Fruit fly (Drosophila melanogaster) whole organism, embryonic: ENCODE data around the gene orion.

Experiments used
- CG10431 ChIP-seq: fragments of 200-800 bp; sonication (Bioruptor generic); optimal IDR thresholded peaks from 3 replicates; lab custom pipeline; 2018; ENCODE audit warnings: missing biosample characterization, mild to moderate bottlenecking, missing genetic modification characterization
- CG10959 ChIP-seq: fragments of 200-800 bp; sonication (Bioruptor generic); IDR thresholded peaks from 2 replicates; pipeline ENCODE4 v1.3.6; 2022; ENCODE audit warnings: missing biosample characterization, missing genetic modification characterization
- CG11723 ChIP-seq: fragments of 200-800 bp; sonication (Bioruptor generic); optimal IDR thresholded peaks from 2 replicates; lab custom pipeline; 2017; ENCODE audit warnings: missing biosample characterization, mild to moderate bottlenecking, missing genetic modification characterization
- CG12769 ChIP-seq: fragments of 200-800 bp; sonication (Bioruptor generic); optimal IDR thresholded peaks from 2 replicates; lab custom pipeline; 2019; ENCODE audit warnings: missing biosample characterization, mild to moderate bottlenecking, missing genetic modification characterization, moderate library complexity
- CG2712 ChIP-seq: fragments of 200-800 bp; optimal IDR thresholded peaks from 3 replicates; lab custom pipeline; 2019; ENCODE audit warnings: missing biosample characterization, mild to moderate bottlenecking, missing genetic modification characterization, moderate library complexity
- CG2889 ChIP-seq: fragments of 200-800 bp; sonication (Bioruptor generic); IDR thresholded peaks from 3 replicates; pipeline ENCODE4 v1.3.6; 2022; ENCODE audit warnings: missing biosample characterization, missing genetic modification characterization
- CG31388 ChIP-seq: fragments of 200-800 bp; sonication (Bioruptor generic); optimal IDR thresholded peaks from 2 replicates; lab custom pipeline; 2016; ENCODE audit warnings: missing biosample characterization, missing genetic modification characterization
- CG3163 ChIP-seq: fragments of 200-800 bp; sonication (Bioruptor generic); optimal IDR thresholded peaks from 3 replicates; lab custom pipeline; 2016; ENCODE audit warnings: missing biosample characterization, missing genetic modification characterization
- CG32532 ChIP-seq: fragments of 200-800 bp; sonication (Bioruptor generic); IDR thresholded peaks from 2 replicates; pipeline ENCODE4 v1.3.6; 2022; ENCODE audit warnings: missing biosample characterization, missing genetic modification characterization
- CG33213 ChIP-seq: fragments of 200-800 bp; sonication (Bioruptor generic); optimal IDR thresholded peaks from 3 replicates; lab custom pipeline; 2016; ENCODE audit warnings: missing biosample characterization, missing genetic modification characterization
- CG34376 ChIP-seq: fragments of 200-800 bp; sonication (Bioruptor generic); optimal IDR thresholded peaks from 2 replicates; lab custom pipeline; 2018; ENCODE audit warnings: missing biosample characterization, mild to moderate bottlenecking, missing genetic modification characterization
- CG4328 ChIP-seq: fragments of 200-800 bp; sonication (Bioruptor generic); optimal IDR thresholded peaks from 3 replicates; lab custom pipeline; 2017; ENCODE audit warnings: missing biosample characterization, missing genetic modification reagents, missing genetic modification characterization
- CG6765 ChIP-seq: fragments of 200-800 bp; sonication (Bioruptor generic); optimal IDR thresholded peaks from 3 replicates; lab custom pipeline; 2017; ENCODE audit warnings: missing biosample characterization, mild to moderate bottlenecking, missing genetic modification characterization
- CG6854 ChIP-seq: fragments of 200-800 bp; sonication (Bioruptor generic); optimal IDR thresholded peaks from 3 replicates; lab custom pipeline; 2017; ENCODE audit warnings: missing biosample characterization, mild to moderate bottlenecking, missing genetic modification characterization
- CG8478 ChIP-seq: fragments of >200 bp; optimal IDR thresholded peaks from 2 replicates; lab custom pipeline; 2018
- Chrac-16 ChIP-seq: fragments of 200-800 bp; sonication (Bioruptor generic); optimal IDR thresholded peaks from 3 replicates; lab custom pipeline; 2016; ENCODE audit warnings: missing biosample characterization, missing genetic modification characterization
- CrebB ChIP-seq: fragments of 200-800 bp; sonication (Bioruptor generic); optimal IDR thresholded peaks from 3 replicates; lab custom pipeline; 2018; ENCODE audit warnings: missing biosample characterization, mild to moderate bottlenecking, missing genetic modification characterization
- D19B ChIP-seq: fragments of 200-800 bp; sonication (Bioruptor generic); optimal IDR thresholded peaks from 2 replicates; lab custom pipeline; 2017; ENCODE audit warnings: missing biosample characterization, mild to moderate bottlenecking, missing genetic modification characterization
- Dek ChIP-seq: fragments of 200-800 bp; sonication (Bioruptor generic); optimal IDR thresholded peaks from 3 replicates; lab custom pipeline; 2019; ENCODE audit warnings: missing biosample characterization, mild to moderate bottlenecking, missing genetic modification characterization, moderate library complexity
- Dip2 ChIP-seq: fragments of 200-800 bp; sonication (Bioruptor generic); IDR thresholded peaks from 2 replicates; pipeline ENCODE4 v1.3.6; 2022; ENCODE audit warnings: missing biosample characterization, missing genetic modification characterization
- Dip3 ChIP-seq: fragments of 200-800 bp; sonication (Bioruptor generic); optimal IDR thresholded peaks from 3 replicates; lab custom pipeline; 2016; ENCODE audit warnings: missing biosample characterization, missing genetic modification characterization
- Drgx ChIP-seq: fragments of 200-800 bp; sonication (Bioruptor generic); IDR thresholded peaks from 2 replicates; pipeline ENCODE4 v1.3.6; 2022; ENCODE audit warnings: missing biosample characterization, missing genetic modification characterization
- H2.0 ChIP-seq: fragments of 200-800 bp; sonication (Bioruptor generic); IDR thresholded peaks from 2 replicates; pipeline ENCODE4 v1.3.6; 2022; ENCODE audit warnings: missing biosample characterization, missing genetic modification characterization
- Hand ChIP-seq: fragments of 200-800 bp; sonication (Bioruptor generic); optimal IDR thresholded peaks from 2 replicates; lab custom pipeline; 2017; ENCODE audit warnings: mild to moderate bottlenecking, missing biosample characterization, missing genetic modification reagents, missing genetic modification characterization
- Hr78 ChIP-seq, 2 experiments: fragments of 200-800 bp in 1 of 2; fragments of >200 bp in 1 of 2; sonication (Bioruptor generic) in 1 of 2; optimal IDR thresholded peaks; 2 replicates each; lab custom pipeline; 2017 to 2019; ENCODE audit warnings: missing biosample characterization in 2 of 2, missing genetic modification characterization in 2 of 2, mild to moderate bottlenecking in 1 of 2, moderate library complexity in 1 of 2
- Jarid2 ChIP-seq: fragments of 200-800 bp; sonication (Bioruptor generic); optimal IDR thresholded peaks from 3 replicates; lab custom pipeline; 2017; ENCODE audit warnings: mild to moderate bottlenecking, missing biosample characterization, missing genetic modification reagents, missing genetic modification characterization
- MBD-R2 ChIP-seq: fragments of 200-800 bp; sonication (Bioruptor generic); IDR thresholded peaks from 2 replicates; pipeline ENCODE4 v1.3.6; 2022; ENCODE audit warnings: missing biosample characterization, missing genetic modification characterization
- Mad ChIP-seq: fragments of 200-800 bp; sonication (Bioruptor generic); optimal IDR thresholded peaks from 2 replicates; lab custom pipeline; 2016; ENCODE audit warnings: missing biosample characterization, missing genetic modification characterization
- Mrtf ChIP-seq: fragments of 200-800 bp; sonication (Bioruptor generic); IDR thresholded peaks from 3 replicates; pipeline ENCODE4 v1.3.6; 2022; ENCODE audit warnings: missing biosample characterization, missing genetic modification characterization
- NFAT ChIP-seq: fragments of 200-800 bp; sonication (Bioruptor generic); IDR thresholded peaks from 2 replicates; pipeline ENCODE4 v1.3.6; 2022; ENCODE audit warnings: missing biosample characterization, missing genetic modification characterization
- Neu2 ChIP-seq: fragments of 200-800 bp; sonication (Bioruptor generic); optimal IDR thresholded peaks from 3 replicates; lab custom pipeline; 2016; ENCODE audit warnings: missing biosample characterization, missing genetic modification characterization, borderline replicate concordance
- Oaz ChIP-seq: fragments of 200-800 bp; sonication (Bioruptor generic); IDR thresholded peaks from 2 replicates; pipeline ENCODE4 v1.3.6; 2022; ENCODE audit warnings: missing biosample characterization, missing genetic modification characterization
- Opbp ChIP-seq: fragments of 200-800 bp; sonication (Bioruptor generic); IDR thresholded peaks from 3 replicates; pipeline ENCODE4 v1.3.6; 2022; ENCODE audit warnings: missing biosample characterization, missing genetic modification characterization; ENCODE audit not compliant: partially characterized antibody
- Six4 ChIP-seq: fragments of 200-800 bp; sonication (Bioruptor generic); optimal IDR thresholded peaks from 2 replicates; lab custom pipeline; 2016; ENCODE audit warnings: missing biosample characterization, missing genetic modification characterization
- Sox100B ChIP-seq: fragments of 200-800 bp; sonication (Bioruptor generic); optimal IDR thresholded peaks from 3 replicates; lab custom pipeline; 2018; ENCODE audit warnings: missing biosample characterization, mild to moderate bottlenecking, missing genetic modification characterization
- ara ChIP-seq: fragments of 200-800 bp; sonication (Bioruptor generic); IDR thresholded peaks from 2 replicates; pipeline ENCODE4 v1.3.6; 2022; ENCODE audit warnings: missing biosample characterization, missing genetic modification characterization
- cg ChIP-seq: fragments of 200-800 bp; sonication (Bioruptor generic); optimal IDR thresholded peaks from 3 replicates; lab custom pipeline; 2019; ENCODE audit warnings: missing biosample characterization, mild to moderate bottlenecking, missing genetic modification characterization, moderate library complexity
- dm ChIP-seq: fragments of 200-800 bp; sonication (Bioruptor generic); optimal IDR thresholded peaks from 3 replicates; lab custom pipeline; 2016; ENCODE audit warnings: missing biosample characterization, missing genetic modification characterization
- ewg ChIP-seq: fragments of 200-800 bp; sonication (Bioruptor generic); optimal IDR thresholded peaks from 3 replicates; lab custom pipeline; 2017; ENCODE audit warnings: mild to moderate bottlenecking, missing biosample characterization, missing genetic modification reagents, missing genetic modification characterization
- fd64A ChIP-seq: fragments of 200-800 bp; sonication (Bioruptor generic); optimal IDR thresholded peaks from 3 replicates; lab custom pipeline; 2018; ENCODE audit warnings: missing biosample characterization, mild to moderate bottlenecking, missing genetic modification characterization
- jumu ChIP-seq: fragments of 200-800 bp; sonication (Bioruptor generic); optimal IDR thresholded peaks from 3 replicates; lab custom pipeline; 2016; ENCODE audit warnings: missing biosample characterization, missing genetic modification characterization
- lbe ChIP-seq: fragments of 200-800 bp; sonication (Bioruptor generic); optimal IDR thresholded peaks from 2 replicates; lab custom pipeline; 2016; ENCODE audit warnings: missing biosample characterization, mild to moderate bottlenecking, missing genetic modification characterization
- mirr ChIP-seq: fragments of 200-800 bp; sonication (Bioruptor generic); optimal IDR thresholded peaks from 3 replicates; lab custom pipeline; 2018; ENCODE audit warnings: missing biosample characterization, mild to moderate bottlenecking, missing genetic modification characterization
- pb ChIP-seq: fragments of 200-800 bp; sonication (Bioruptor generic); optimal IDR thresholded peaks from 3 replicates; lab custom pipeline; 2016; ENCODE audit warnings: missing biosample characterization, missing genetic modification characterization
- pho ChIP-seq: fragments of 200-800 bp; sonication (Bioruptor generic); optimal IDR thresholded peaks from 2 replicates; lab custom pipeline; 2016; ENCODE audit warnings: missing biosample characterization, missing genetic modification characterization
- pita ChIP-seq: fragments of 200-800 bp; sonication (Bioruptor generic); optimal IDR thresholded peaks from 2 replicates; lab custom pipeline; 2017; ENCODE audit warnings: missing biosample characterization, mild to moderate bottlenecking, missing genetic modification characterization
- pnt ChIP-seq: fragments of 200-800 bp; sonication (Bioruptor generic); optimal IDR thresholded peaks from 3 replicates; lab custom pipeline; 2016; ENCODE audit warnings: missing biosample characterization, missing genetic modification characterization
- ranshi ChIP-seq: fragments of 200-800 bp; sonication (Bioruptor generic); IDR thresholded peaks from 2 replicates; pipeline ENCODE4 v1.3.6; 2022; ENCODE audit warnings: missing biosample characterization, missing genetic modification characterization
- sens ChIP-seq: fragments of 200-800 bp; sonication (Bioruptor generic); peaks from one replicate; lab custom pipeline; 2016; ENCODE audit warnings: missing biosample characterization, missing genetic modification characterization
- seq ChIP-seq: fragments of 200-800 bp; sonication (Bioruptor generic); IDR thresholded peaks from 2 replicates; pipeline ENCODE4 v1.3.6; 2022; ENCODE audit warnings: missing biosample characterization, missing genetic modification characterization
- tx ChIP-seq: fragments of 200-800 bp; sonication (Bioruptor generic); optimal IDR thresholded peaks from 2 replicates; lab custom pipeline; 2016; ENCODE audit warnings: missing biosample characterization, missing genetic modification characterization
- wor ChIP-seq: fragments of 200-800 bp; sonication (Bioruptor generic); IDR thresholded peaks from 2 replicates; pipeline ENCODE4 v1.3.6; 2022; ENCODE audit warnings: missing biosample characterization, missing genetic modification characterization

The orion gene

DNA sequence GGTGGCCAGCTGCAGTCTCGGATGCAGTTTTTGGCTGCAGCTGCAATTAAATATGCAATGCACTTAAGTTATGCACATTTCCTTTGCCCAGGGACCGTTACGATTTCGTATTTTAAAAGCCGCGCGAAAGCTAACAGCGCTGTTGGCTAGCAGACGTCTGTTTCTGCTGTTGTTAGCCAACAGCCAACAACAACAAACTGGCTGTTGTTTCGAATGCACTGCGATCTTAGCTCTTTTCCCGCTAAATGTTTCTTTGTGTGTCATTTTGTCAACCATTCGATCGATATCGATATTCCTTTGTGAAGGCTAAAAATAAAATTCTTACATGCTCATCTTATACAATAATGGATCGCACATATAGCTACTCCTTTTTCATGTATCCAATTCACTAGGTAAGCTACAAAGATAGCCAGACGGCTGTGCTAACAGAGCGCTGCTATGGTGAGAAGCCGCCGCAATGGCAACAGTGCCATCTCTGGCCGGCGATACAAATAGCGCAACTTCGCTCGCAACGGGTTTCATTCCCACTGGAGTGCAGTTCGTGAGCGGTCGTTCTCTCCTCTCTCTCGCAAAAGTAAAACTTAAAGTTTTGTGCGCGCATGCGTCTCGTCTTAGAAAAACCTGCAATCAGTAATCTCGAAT, 22.6 kb upstream of the orion start (continued):
- 0 out of 2 replicates have a peak, but pooled peaks have one; percentile 6 for TF ChIP-seq CG32532 (GFP tag; lab: Robert Waterston, UW)
- no peak for TF ChIP-seq CrebB (tag; lab: Kevin White, UChicago)
- TF ChIP-seq ewg (GFP tag; lab: Kevin White, UChicago), result peak; percentile 76
- no peak for TF ChIP-seq ranshi (GFP tag; lab: Robert Waterston, UW)
- no peak for TF ChIP-seq CG8478 (lab: Kevin White, UChicago)
- TF ChIP-seq lbe (GFP tag; lab: Kevin White, UChicago), result no peak
- no peak for TF ChIP-seq MBD-R2 (GFP tag; lab: Robert Waterston, UW)
- no peak for TF ChIP-seq jumu (GFP tag; lab: Kevin White, UChicago)
- no peak for TF ChIP-seq cg (GFP tag; lab: Kevin White, UChicago)
- TF ChIP-seq fd64A (GFP tag; lab: Kevin White, UChicago), result no peak
- no peak for TF ChIP-seq Dip2 (GFP tag; lab: Robert Waterston, UW)
- TF ChIP-seq Hand (GFP tag; lab: Kevin White, UChicago), result no peak
- TF ChIP-seq Mrtf, result no peak
- TF ChIP-seq Mad (GFP tag; lab: Kevin White, UChicago), result no peak
- no peak for TF ChIP-seq Sox100B (GFP tag; lab: Kevin White, UChicago)
- TF ChIP-seq tx (GFP tag; lab: Kevin White, UChicago), result no peak
- no peak for TF ChIP-seq CG11723 (GFP tag; lab: Kevin White, UChicago)
- TF ChIP-seq Opbp (GFP tag; lab: Robert Waterston, UW), result no peak
- TF ChIP-seq pho (GFP tag; lab: Kevin White, UChicago), result no peak
- TF ChIP-seq Hr78 (GFP tag; optimal IDR thresholded peaks at IDR 0.05; lab: Kevin White, UChicago), result no peak
- TF ChIP-seq ara (GFP tag; lab: Robert Waterston, UW), result no peak
- TF ChIP-seq Dek (tag; lab: Kevin White, UChicago), result no peak
- TF ChIP-seq CG33213, result no peak
- no peak for TF ChIP-seq Chrac-16
- no peak for TF ChIP-seq D19B
- no peak for TF ChIP-seq CG10959 (GFP tag; lab: Robert Waterston, UW)
- TF ChIP-seq pnt (GFP tag; lab: Kevin White, UChicago), result no peak
- TF ChIP-seq Neu2 (GFP tag; lab: Kevin White, UChicago), result no peak
- TF ChIP-seq CG6765 (GFP tag; lab: Kevin White, UChicago), result no peak
- TF ChIP-seq Dip3 (GFP tag; lab: Kevin White, UChicago), result no peak
- TF ChIP-seq CG2889 (GFP tag; lab: Robert Waterston, UW), result no peak
- no peak for TF ChIP-seq Drgx (GFP tag; lab: Robert Waterston, UW)
- no peak for TF ChIP-seq pb (GFP tag; lab: Kevin White, UChicago)
- TF ChIP-seq Oaz (GFP tag; lab: Robert Waterston, UW), result no peak
- no peak for TF ChIP-seq wor
- TF ChIP-seq NFAT (GFP tag; lab: Robert Waterston, UW), result no peak
- TF ChIP-seq H2.0 (GFP tag; lab: Robert Waterston, UW), result no peak
- TF ChIP-seq pita, result no peak
- TF ChIP-seq Jarid2 (GFP tag; lab: Kevin White, UChicago), result peak; percentile 67
- TF ChIP-seq mirr (GFP tag; lab: Kevin White, UChicago), result no peak
- TF ChIP-seq sens (GFP tag; lab: Kevin White, UChicago), result peak; percentile 48
- no peak for TF ChIP-seq Six4
- TF ChIP-seq CG3163 (GFP tag; lab: Kevin White, UChicago), result no peak
- TF ChIP-seq CG12769 (tag; lab: Kevin White, UChicago), result peak; percentile 56
- no peak for TF ChIP-seq dm (GFP tag; lab: Kevin White, UChicago)
- no peak for TF ChIP-seq seq (GFP tag; lab: Robert Waterston, UW)
- TF ChIP-seq CG10431, result no peak
- TF ChIP-seq CG31388, result no peak
- TF ChIP-seq CG6854 (GFP tag; lab: Kevin White, UChicago), result no peak
- no peak for TF ChIP-seq CG4328
- no peak for TF ChIP-seq CG34376 (GFP tag; lab: Kevin White, UChicago)
- peak; percentile 49 for TF ChIP-seq CG2712 (tag; lab: Kevin White, UChicago)
